Worm (Caenorhabditis elegans): ENCODE results near the gene nhr-71.

DNA sequence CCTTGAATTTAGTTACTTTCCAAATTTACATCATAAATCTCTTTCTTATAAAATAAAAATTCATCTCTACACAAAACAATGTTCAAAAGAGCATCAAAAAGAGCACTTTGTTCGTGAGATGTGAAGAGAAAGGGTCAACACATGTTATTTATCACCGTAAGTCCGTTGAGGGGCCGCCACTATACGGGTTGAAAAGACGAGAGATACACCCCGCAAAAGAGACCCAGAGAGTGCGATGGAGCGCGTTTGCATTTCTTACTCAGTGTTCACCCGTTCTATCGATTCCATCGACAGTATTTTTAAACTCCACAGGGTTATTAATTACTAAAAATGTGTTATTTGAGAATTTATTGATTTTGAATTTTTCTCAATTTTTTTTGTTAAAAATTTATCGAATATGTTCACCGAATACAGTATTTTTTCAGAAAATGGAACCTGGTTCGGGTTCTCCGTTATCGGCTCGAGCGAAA is 20.2 kb upstream of the nhr-71 start, which contains the start of gene pix-1:
- TF ChIP-seq dao-5 (tag; optimal IDR thresholded peaks at IDR 0.05) (no peak), him-1 (tag; optimal IDR thresholded peaks at IDR 0.05) (peak; percentile 20), W03F9.2 (tag; optimal IDR thresholded peaks at IDR 0.05) (no peak)

All from whole organism, L4/young adult.